Fruit fly (Drosophila melanogaster) S2 (cell line): ENCODE results near the gene CG13689.

ENCODE experiments used
- CG8478 ChIP-seq: fragments of >200 bp; optimal IDR thresholded peaks from 2 replicates; lab custom pipeline; 2018
- CTCF ChIP-seq, 2 experiments: fragments of >200 bp; optimal IDR thresholded peaks; 2 replicates each; lab custom pipeline; 2018

dm6 chr2L:609497-609896 is 6.9 kb downstream of the CG13689 start:
- TF ChIP-seq CTCF (optimal IDR thresholded peaks at IDR 0.05; lab: Kevin White, UChicago) (no peak), CG8478 (lab: Kevin White, UChicago) (no peak)
